Worm (Caenorhabditis elegans) whole organism, L3 larva: ENCODE results near the gene F49C12.1.

ENCODE experiments used
- ceh-82 ChIP-seq: fragments of 150-350 bp; optimal IDR thresholded peaks from 2 replicates; lab custom pipeline; 2014; ENCODE audit warnings: missing biosample characterization, missing genetic modification characterization
- egl-5 ChIP-seq: fragments of 150-350 bp; optimal IDR thresholded peaks from 2 replicates; lab custom pipeline; 2017; ENCODE audit warnings: missing biosample characterization, missing genetic modification reagents, missing genetic modification characterization, inconsistent platforms
- elt-1 ChIP-seq: fragments of 150-350 bp; optimal IDR thresholded peaks from 2 replicates; lab custom pipeline; 2014; ENCODE audit warnings: missing biosample characterization, missing genetic modification characterization
- elt-3 ChIP-seq, 3 experiments: fragments of 150-350 bp in 1 of 3; sonication (generic microtip) in 2 of 3; optimal IDR thresholded peaks; 2 replicates in 2 of 3; 4 replicates in 1 of 3; lab custom pipeline; 2014 to 2017; ENCODE audit warnings: missing biosample characterization in 3 of 3, missing genetic modification characterization in 3 of 3
- lin-39 ChIP-seq: fragments of 150-350 bp; optimal IDR thresholded peaks from 2 replicates; lab custom pipeline; 2018; ENCODE audit warnings: missing biosample characterization, missing genetic modification reagents, missing genetic modification characterization
- lsy-12 ChIP-seq: sonication (generic microtip); optimal IDR thresholded peaks from 2 replicates; lab custom pipeline; 2016; ENCODE audit warnings: mild to moderate bottlenecking, missing genetic modification characterization, missing compliant biosample characterization
- nhr-12 ChIP-seq: fragments of 150-350 bp; optimal IDR thresholded peaks from 2 replicates; lab custom pipeline; 2014; ENCODE audit warnings: missing biosample characterization, missing genetic modification characterization
- nhr-237 ChIP-seq: fragments of 150-350 bp; optimal IDR thresholded peaks from 2 replicates; lab custom pipeline; 2014; ENCODE audit warnings: missing biosample characterization, missing genetic modification characterization
- nhr-76 ChIP-seq: fragments of 150-350 bp; sonication (generic microtip); optimal IDR thresholded peaks from 5 replicates; lab custom pipeline; 2014; ENCODE audit warnings: missing biosample characterization, missing genetic modification characterization
- nhr-77 ChIP-seq: fragments of 150-350 bp; optimal IDR thresholded peaks from 2 replicates; lab custom pipeline; 2014; ENCODE audit warnings: missing biosample characterization, missing genetic modification characterization
- tbx-2 ChIP-seq: sonication (generic microtip); optimal IDR thresholded peaks from 2 replicates; lab custom pipeline; 2016; ENCODE audit warnings: mild to moderate bottlenecking, missing genetic modification characterization, missing compliant biosample characterization
- unc-39 ChIP-seq: sonication (generic microtip); optimal IDR thresholded peaks from 4 replicates; lab custom pipeline; 2017; ENCODE audit warnings: missing biosample characterization, missing genetic modification characterization

ce11 chrIV:9310935-9311566 is 14.9 kb upstream of the F49C12.1 start:
- no peak for TF ChIP-seq unc-39 (tag; lab: Kevin White, UChicago)
- TF ChIP-seq nhr-12 (tag; lab: Kevin White, UChicago), result no peak
- no peak for TF ChIP-seq egl-5 (tag; lab: Kevin White, UChicago)
- TF ChIP-seq tbx-2 (tag; lab: Kevin White, UChicago), result no peak
- no peak for TF ChIP-seq nhr-76 (tag; lab: Kevin White, UChicago)
- no peak for TF ChIP-seq elt-1 (tag; lab: Kevin White, UChicago)
- TF ChIP-seq nhr-237 (tag; lab: Kevin White, UChicago), result no peak
- no peak for TF ChIP-seq ceh-82 (tag; lab: Kevin White, UChicago)
- TF ChIP-seq lsy-12 (tag; lab: Kevin White, UChicago), result no peak
- no peak for TF ChIP-seq nhr-77
- no peak for TF ChIP-seq elt-3 (tag; optimal IDR thresholded peaks at IDR 0.05; lab: Kevin White, UChicago)
- no peak for TF ChIP-seq lin-39 (tag; lab: Kevin White, UChicago)
